Worm (Caenorhabditis elegans) whole organism, mixed stage, embryonic: ENCODE measurements around the gene K12H6.4.

Experiments
- ceh-43 ChIP-seq: fragments of 200-800 bp; sonication (Bioruptor generic); optimal IDR thresholded peaks from 2 replicates; lab custom pipeline; 2018; ENCODE audit warnings: mild to moderate bottlenecking, missing genetic modification characterization, moderate library complexity, missing compliant biosample characterization
- lin-32 ChIP-seq: fragments of 200-800 bp; sonication (Bioruptor generic); optimal IDR thresholded peaks from 2 replicates; lab custom pipeline; 2018; ENCODE audit warnings: mild to moderate bottlenecking, missing genetic modification characterization, missing compliant biosample characterization
- mep-1 ChIP-seq: fragments of 150-350 bp; optimal IDR thresholded peaks from 2 replicates; lab custom pipeline; 2017; ENCODE audit warnings: missing biosample characterization, missing genetic modification reagents, missing genetic modification characterization, inconsistent platforms
- nhr-237 ChIP-seq: fragments of 150-350 bp; optimal IDR thresholded peaks from 2 replicates; lab custom pipeline; 2014; ENCODE audit warnings: missing biosample characterization, missing genetic modification characterization
- pha-4 ChIP-seq: fragments of 150-350 bp; optimal IDR thresholded peaks from 2 replicates; lab custom pipeline; 2018; ENCODE audit warnings: missing biosample characterization, missing genetic modification reagents, missing genetic modification characterization
- ztf-11 ChIP-seq: fragments of 150-350 bp; optimal IDR thresholded peaks from 2 replicates; lab custom pipeline; 2014; ENCODE audit warnings: missing biosample characterization, missing genetic modification characterization

DNA sequence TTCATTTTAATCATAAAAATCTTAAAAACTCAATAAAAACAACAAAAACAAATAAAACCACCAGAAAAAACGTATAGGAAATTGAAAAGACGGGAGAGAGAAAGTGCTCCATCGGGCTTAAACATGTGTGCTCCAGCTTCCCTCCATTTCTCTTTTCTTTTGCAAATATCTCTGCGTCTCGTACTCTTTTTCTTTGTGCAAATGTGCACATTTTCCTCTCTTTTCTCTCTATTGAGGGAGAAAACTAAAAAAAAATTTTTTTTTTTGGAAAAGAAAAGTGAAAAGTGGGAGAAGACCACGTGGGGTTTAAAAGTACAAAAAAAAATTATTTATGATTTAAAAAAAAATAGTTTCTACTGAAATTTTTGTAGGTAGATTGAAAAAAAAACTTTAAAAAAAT is 19.8 kb downstream of the K12H6.4 start:
- TF ChIP-seq lin-32 (no peak), ceh-43 (no peak), mep-1 (tag; lab: Kevin White, UChicago) (no peak), nhr-237 (tag; lab: Kevin White, UChicago) (no peak), ztf-11 (tag; lab: Kevin White, UChicago) (no peak), pha-4 (tag; lab: Kevin White, UChicago) (no peak)
